Worm (Caenorhabditis elegans) whole organism, young adult: ENCODE results near the gene B0507.2.

Experiments used
- C17E4.6 ChIP-seq: fragments of 200-800 bp; sonication (Bioruptor generic); IDR thresholded peaks from 2 replicates; pipeline ENCODE4 v1.3.6; 2022; ENCODE audit warnings: missing genetic modification reagents, missing genetic modification characterization, missing compliant biosample characterization
- ama-1 ChIP-seq, 3 experiments: fragments of 150-350 bp in 1 of 3; sonication (generic microtip) in 2 of 3; optimal IDR thresholded peaks; 2 replicates each; lab custom pipeline; 2014 to 2018; ENCODE audit warnings: missing biosample characterization in 2 of 3, missing genetic modification characterization in 2 of 3, missing genetic modification reagents in 2 of 3
- attf-3 ChIP-seq: fragments of 200-800 bp; sonication (Bioruptor generic); conservative IDR thresholded peaks from 2 replicates; pipeline ENCODE4 v1.3.6; 2022; ENCODE audit warnings: missing genetic modification reagents, missing genetic modification characterization, missing compliant biosample characterization
- ceh-40 ChIP-seq: fragments of 200-800 bp; sonication (Bioruptor generic); IDR thresholded peaks from 2 replicates; pipeline ENCODE4 v1.3.6; 2022; ENCODE audit warnings: missing genetic modification characterization, missing compliant biosample characterization
- ceh-58 ChIP-seq: fragments of 200-800 bp; sonication (Bioruptor generic); IDR thresholded peaks from 2 replicates; pipeline ENCODE4 v1.3.6; 2022; ENCODE audit warnings: missing genetic modification characterization, missing compliant biosample characterization
- dpl-1 ChIP-seq: fragments of 150-350 bp; optimal IDR thresholded peaks from 2 replicates; lab custom pipeline; 2014; ENCODE audit warnings: missing biosample characterization, missing genetic modification reagents, missing genetic modification characterization
- ets-4 ChIP-seq: fragments of 200-800 bp; sonication (Bioruptor generic); optimal IDR thresholded peaks from 2 replicates; lab custom pipeline; 2018; ENCODE audit warnings: mild to moderate bottlenecking, missing genetic modification characterization, missing compliant biosample characterization
- hsf-1 ChIP-seq: fragments of 200-800 bp; sonication (Bioruptor generic); IDR thresholded peaks from 2 replicates; pipeline ENCODE4 v1.3.6; 2022; ENCODE audit warnings: missing genetic modification reagents, missing genetic modification characterization, missing compliant biosample characterization
- let-607 ChIP-seq, 2 experiments: fragments of 200-800 bp in 1 of 2; sonication (Bioruptor generic) in 1 of 2; sonication (generic microtip) in 1 of 2; optimal IDR thresholded peaks; 2 replicates each; lab custom pipeline; 2016 to 2018; ENCODE audit warnings: mild to moderate bottlenecking in 2 of 2, missing compliant biosample characterization in 2 of 2, missing genetic modification characterization in 2 of 2, moderate library complexity in 2 of 2, missing genotype in 1 of 2
- lin-40 ChIP-seq: sonication (generic microtip); optimal IDR thresholded peaks from 2 replicates; lab custom pipeline; 2016; ENCODE audit warnings: missing genetic modification characterization, mild to moderate bottlenecking, missing compliant biosample characterization, missing genotype, missing genetic modification reagents
- mes-4 ChIP-seq: sonication (generic microtip); optimal IDR thresholded peaks from 2 replicates; lab custom pipeline; 2016; ENCODE audit warnings: missing genotype, missing genetic modification characterization, missing compliant biosample characterization
- nfya-1 ChIP-seq: sonication (generic microtip); optimal IDR thresholded peaks from 2 replicates; lab custom pipeline; 2017; ENCODE audit warnings: antibody characterized with exemption, missing compliant biosample characterization, missing genetic modification characterization, borderline replicate concordance; ENCODE audit not compliant: insufficient read depth
- sea-2 ChIP-seq: fragments of 200-800 bp; sonication (Bioruptor generic); IDR thresholded peaks from 2 replicates; pipeline ENCODE4 v1.3.6; 2022; ENCODE audit warnings: missing genetic modification characterization, missing compliant biosample characterization
- unc-62 ChIP-seq: fragments of 150-350 bp; optimal IDR thresholded peaks from 2 replicates; lab custom pipeline; 2014; ENCODE audit warnings: missing biosample characterization, missing genetic modification reagents, missing genetic modification characterization

DNA sequence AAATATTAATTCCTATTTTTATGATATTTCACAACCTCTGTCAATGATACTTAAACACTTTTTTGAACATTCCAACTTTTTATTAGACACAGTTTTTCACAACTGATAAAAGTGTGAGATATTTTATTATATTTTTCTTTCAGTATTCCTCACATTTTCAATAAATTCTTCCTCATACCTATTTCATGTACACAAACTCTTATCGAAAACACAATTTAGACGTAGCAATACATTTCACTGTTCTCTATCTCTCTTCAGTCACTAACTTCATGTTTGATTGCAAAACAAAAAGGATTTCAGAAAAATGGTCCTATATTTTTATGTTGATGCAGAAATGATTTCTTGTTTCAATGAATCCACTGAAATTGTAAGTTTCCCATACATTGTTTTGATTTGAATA is 28.3 kb upstream of the B0507.2 start, which contains the start of gene B0507.6:
- TF ChIP-seq lin-40 (no peak), nfya-1 (tag; lab: Kevin White, UChicago) (no peak), C17E4.6 (GFP tag; lab: Robert Waterston, UW) (no peak), sea-2 (GFP tag; lab: Robert Waterston, UW) (no peak), hsf-1 (no peak), unc-62 (GFP tag; lab: Kevin White, UChicago) (no peak), ceh-58 (GFP tag; lab: Robert Waterston, UW) (no peak), ama-1 (optimal IDR thresholded peaks at IDR 0.05; lab: Kevin White, UChicago) (no peak), ama-1 (GFP tag; optimal IDR thresholded peaks at IDR 0.05; lab: Kevin White, UChicago) (no peak), ets-4 (no peak), let-607 (tag; optimal IDR thresholded peaks at IDR 0.05; lab: Kevin White, UChicago) (no peak), dpl-1 (GFP tag; lab: Kevin White, UChicago) (no peak), mes-4 (tag; lab: Kevin White, UChicago) (no peak), attf-3 (GFP tag; lab: Robert Waterston, UW) (no peak), ceh-40 (GFP tag; lab: Robert Waterston, UW) (no peak)
